Worm (Caenorhabditis elegans): ENCODE measurements around the gene F22E5.12.
"Not testable (repeated sequence)": the region's sequence is repeated elsewhere in the genome, so short reads cannot be mapped to it uniquely, and the experiment has no call there.

Gene F22E5.12

DNA sequence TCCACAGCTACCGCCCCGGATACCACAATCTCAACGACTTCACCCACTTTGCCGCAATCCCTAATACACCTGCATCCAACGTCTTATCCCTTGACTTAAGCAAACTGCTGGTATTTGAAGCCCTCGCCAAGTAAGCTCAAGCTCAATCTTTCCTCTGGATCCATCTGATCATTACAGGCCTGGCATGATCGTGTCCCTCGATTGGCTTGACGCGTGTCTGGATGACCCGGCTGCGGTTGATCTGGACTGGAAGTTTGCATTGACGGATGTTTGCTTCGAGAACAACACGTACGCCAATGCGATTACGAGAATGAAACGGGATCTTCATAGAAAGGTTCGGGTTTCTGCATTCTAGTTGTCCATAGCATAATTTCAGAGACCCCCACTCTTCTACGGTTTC lies 45.7 kb downstream of the F22E5.12 start:
- no peak for TF ChIP-seq sem-4 (tag; optimal IDR thresholded peaks at IDR 0.05)
- TF ChIP-seq F13H6.1 (tag; optimal IDR thresholded peaks at IDR 0.05): no peak
- no peak for TF ChIP-seq unc-39 (tag; optimal IDR thresholded peaks at IDR 0.05)
- TF ChIP-seq nhr-6 (tag; optimal IDR thresholded peaks at IDR 0.05): no peak
- TF ChIP-seq skn-1 (tag; optimal IDR thresholded peaks at IDR 0.05): no peak
- TF ChIP-seq nhr-11 (tag; optimal IDR thresholded peaks at IDR 0.05): no peak
- TF ChIP-seq lsy-2 (tag; optimal IDR thresholded peaks at IDR 0.05): no peak
- TF ChIP-seq ceh-16 (tag; optimal IDR thresholded peaks at IDR 0.05): no peak
- no peak for TF ChIP-seq nhr-77 (tag; optimal IDR thresholded peaks at IDR 0.05)
- no peak for TF ChIP-seq crh-2 (tag; optimal IDR thresholded peaks at IDR 0.05)

DNA sequence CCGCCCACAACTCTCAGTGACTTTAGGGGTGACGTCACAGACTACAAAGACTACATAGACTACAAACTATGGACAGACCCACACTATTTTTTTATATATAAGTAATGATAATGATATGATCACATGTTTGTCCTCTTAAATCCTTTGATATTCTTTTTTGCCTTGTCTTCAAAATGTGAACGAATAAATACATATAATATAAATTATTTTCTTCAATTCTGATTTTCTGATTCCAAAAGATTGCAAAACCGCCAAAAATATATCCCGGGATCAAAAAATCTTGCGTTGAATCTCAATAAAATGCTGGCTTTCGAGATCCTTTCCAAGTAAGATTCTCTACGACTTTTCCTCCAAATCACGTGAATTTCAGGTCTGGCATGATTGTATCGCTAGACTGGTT lies 46.5 kb downstream of the F22E5.12 start, which contains the start of gene F33H12.1:
TSS of gene F33H12.1 (plus strand) at position 301 of the 400 bp plus-strand sequence.
- TF ChIP-seq nhr-129, aly-2, lin-39 (tag; optimal IDR thresholded peaks at IDR 0.05): not testable (repeated sequence)

All from whole organism, L2 larva.